Worm (Caenorhabditis elegans) whole organism, L4 larva: Measurements from ENCODE around the gene lgc-6.
A peak's percentile ranks its signal among the peaks of the same experiment; 100 is the strongest.

Experiments used
- D1046.2 ChIP-seq: fragments of 200-800 bp; sonication (Bioruptor generic); IDR thresholded peaks from 2 replicates; pipeline ENCODE4 v1.3.6; 2022; ENCODE audit warnings: missing genetic modification characterization, missing compliant biosample characterization
- F10B5.3 ChIP-seq: sonication (generic microtip); optimal IDR thresholded peaks from 2 replicates; lab custom pipeline; 2016; ENCODE audit warnings: mild to moderate bottlenecking, missing genetic modification characterization, missing compliant biosample characterization
- F26F4.8 ChIP-seq: fragments of 200-800 bp; sonication (Bioruptor generic); conservative IDR thresholded peaks from 2 replicates; pipeline ENCODE4 v1.3.6; 2022; ENCODE audit warnings: missing genetic modification characterization, missing compliant biosample characterization
- F37D6.2 ChIP-seq: sonication (generic microtip); optimal IDR thresholded peaks from 2 replicates; lab custom pipeline; 2016; ENCODE audit warnings: mild to moderate bottlenecking, missing genetic modification characterization, missing compliant biosample characterization
- F44E2.7 ChIP-seq: fragments of 200-800 bp; sonication (Bioruptor generic); IDR thresholded peaks from 2 replicates; pipeline ENCODE4 v2.1.2; 2022; ENCODE audit warnings: missing genetic modification characterization, missing compliant biosample characterization
- Y105C5A.15 ChIP-seq: fragments of 200-800 bp; sonication (Bioruptor generic); IDR thresholded peaks from 2 replicates; pipeline ENCODE4 v1.3.6; 2022; ENCODE audit warnings: missing genetic modification characterization, missing compliant biosample characterization
- Y5F2A.4 ChIP-seq: fragments of 200-800 bp; sonication (Bioruptor generic); optimal IDR thresholded peaks from 2 replicates; lab custom pipeline; 2018; ENCODE audit warnings: mild to moderate bottlenecking, missing genetic modification characterization, missing compliant biosample characterization
- Y75B8A.6 ChIP-seq: fragments of 200-800 bp; sonication (Bioruptor generic); IDR thresholded peaks from 2 replicates; pipeline ENCODE4 v1.3.6; 2022; ENCODE audit warnings: missing genetic modification reagents, missing genetic modification characterization, missing compliant biosample characterization
- aly-2 ChIP-seq: sonication (generic microtip); optimal IDR thresholded peaks from 2 replicates; lab custom pipeline; 2018; ENCODE audit warnings: missing biosample characterization, missing genetic modification characterization
- attf-4 ChIP-seq: sonication (generic microtip); optimal IDR thresholded peaks from 3 replicates; lab custom pipeline; 2017; ENCODE audit warnings: missing biosample characterization, missing genetic modification characterization
- ceh-28 ChIP-seq: fragments of 150-350 bp; optimal IDR thresholded peaks from 2 replicates; lab custom pipeline; 2014; ENCODE audit warnings: missing biosample characterization, missing genetic modification reagents, missing genetic modification characterization
- ceh-32 ChIP-seq: sonication (generic microtip); optimal IDR thresholded peaks from 2 replicates; lab custom pipeline; 2016; ENCODE audit warnings: mild to moderate bottlenecking, missing genetic modification characterization, missing compliant biosample characterization; ENCODE audit not compliant: poor library complexity
- ceh-44 ChIP-seq: fragments of 200-800 bp; sonication (Bioruptor generic); IDR thresholded peaks from 2 replicates; pipeline ENCODE4 v1.3.6; 2022; ENCODE audit warnings: missing genetic modification reagents, missing genetic modification characterization, missing compliant biosample characterization
- ceh-62 ChIP-seq: sonication (generic microtip); optimal IDR thresholded peaks from 2 replicates; lab custom pipeline; 2017; ENCODE audit warnings: missing biosample characterization, missing genetic modification characterization
- ceh-82 ChIP-seq: sonication (generic microtip); optimal IDR thresholded peaks from 2 replicates; lab custom pipeline; 2017; ENCODE audit warnings: missing biosample characterization, missing genetic modification characterization
- ctbp-1 ChIP-seq: fragments of 200-800 bp; sonication (Bioruptor generic); IDR thresholded peaks from 2 replicates; pipeline ENCODE4 v1.3.6; 2022; ENCODE audit warnings: missing genetic modification reagents, missing genetic modification characterization, missing compliant biosample characterization
- daf-12 ChIP-seq: fragments of 150-350 bp; optimal IDR thresholded peaks from 2 replicates; lab custom pipeline; 2014; ENCODE audit warnings: missing biosample characterization, missing genetic modification reagents, missing genetic modification characterization
- daf-8 ChIP-seq: fragments of 200-800 bp; sonication (Bioruptor generic); IDR thresholded peaks from 2 replicates; pipeline ENCODE4 v1.3.6; 2022; ENCODE audit warnings: missing genetic modification characterization, missing compliant biosample characterization
- dmd-9 ChIP-seq: fragments of 200-800 bp; sonication (Bioruptor generic); IDR thresholded peaks from 2 replicates; pipeline ENCODE4 v1.3.6; 2022; ENCODE audit warnings: missing genetic modification reagents, missing genetic modification characterization, missing compliant biosample characterization
- egl-43 ChIP-seq: fragments of 200-800 bp; sonication (Bioruptor generic); IDR thresholded peaks from 2 replicates; pipeline ENCODE4 v1.3.6; 2022; ENCODE audit warnings: missing genetic modification reagents, missing genetic modification characterization, missing compliant biosample characterization
- fos-1 ChIP-seq: fragments of 150-350 bp; optimal IDR thresholded peaks from 2 replicates; lab custom pipeline; 2014; ENCODE audit warnings: missing biosample characterization, missing genetic modification characterization
- gei-8 ChIP-seq: fragments of 200-800 bp; sonication (Bioruptor generic); optimal IDR thresholded peaks from 2 replicates; lab custom pipeline; 2018; ENCODE audit warnings: mild to moderate bottlenecking, missing genetic modification characterization, missing compliant biosample characterization
- hlh-11 ChIP-seq: fragments of 200-800 bp; sonication (Bioruptor generic); optimal IDR thresholded peaks from 2 replicates; lab custom pipeline; 2018; ENCODE audit warnings: mild to moderate bottlenecking, missing genetic modification characterization, missing compliant biosample characterization
- hmg-1.1 ChIP-seq: fragments of 200-800 bp; sonication (Bioruptor generic); IDR thresholded peaks from 2 replicates; pipeline ENCODE4 v1.3.6; 2022; ENCODE audit warnings: missing genetic modification reagents, missing genetic modification characterization, missing compliant biosample characterization
- jun-1 ChIP-seq: fragments of 150-350 bp; optimal IDR thresholded peaks from 2 replicates; lab custom pipeline; 2014; ENCODE audit warnings: missing biosample characterization, missing genetic modification reagents, missing genetic modification characterization
- lim-7 ChIP-seq: fragments of 200-800 bp; sonication (Bioruptor generic); IDR thresholded peaks from 2 replicates; pipeline ENCODE4 v1.3.6; 2022; ENCODE audit warnings: missing genetic modification characterization, missing compliant biosample characterization
- lin-1 ChIP-seq: fragments of 200-800 bp; sonication (Bioruptor generic); IDR thresholded peaks from 2 replicates; pipeline ENCODE4 v1.3.6; 2022; ENCODE audit warnings: missing genetic modification reagents, missing genetic modification characterization, missing compliant biosample characterization
- lin-13 ChIP-seq: fragments of 150-350 bp; optimal IDR thresholded peaks from 2 replicates; lab custom pipeline; 2014; ENCODE audit warnings: missing biosample characterization, missing genetic modification reagents, missing genetic modification characterization
- lin-39 ChIP-seq: fragments of 150-350 bp; optimal IDR thresholded peaks from 2 replicates; lab custom pipeline; 2014; ENCODE audit warnings: missing biosample characterization, missing genetic modification reagents, missing genetic modification characterization
- lsy-2 ChIP-seq, 2 experiments: fragments of 150-350 bp in 1 of 2; sonication (generic microtip) in 1 of 2; optimal IDR thresholded peaks; 2 replicates each; lab custom pipeline; 2014 to 2017; ENCODE audit warnings: missing biosample characterization in 2 of 2, missing genetic modification characterization in 2 of 2
- mdt-29 ChIP-seq: fragments of 200-800 bp; sonication (Bioruptor generic); IDR thresholded peaks from 2 replicates; pipeline ENCODE4 v1.3.6; 2022; ENCODE audit warnings: missing genetic modification reagents, missing genetic modification characterization, missing compliant biosample characterization
- mxl-3 ChIP-seq: fragments of 200-800 bp; sonication (Bioruptor generic); optimal IDR thresholded peaks from 2 replicates; lab custom pipeline; 2018; ENCODE audit warnings: mild to moderate bottlenecking, missing genetic modification characterization, missing compliant biosample characterization
- nhr-102 ChIP-seq: sonication (generic microtip); optimal IDR thresholded peaks from 2 replicates; lab custom pipeline; 2016; ENCODE audit warnings: mild to moderate bottlenecking, missing genetic modification characterization, moderate library complexity, missing compliant biosample characterization
- nhr-111 ChIP-seq: fragments of 200-800 bp; sonication (Bioruptor generic); optimal IDR thresholded peaks from 2 replicates; lab custom pipeline; 2018; ENCODE audit warnings: mild to moderate bottlenecking, missing genetic modification characterization, missing compliant biosample characterization
- nhr-237 ChIP-seq: sonication (generic microtip); optimal IDR thresholded peaks from 2 replicates; lab custom pipeline; 2017; ENCODE audit warnings: missing biosample characterization, missing genetic modification characterization
- nhr-41 ChIP-seq: fragments of 200-800 bp; sonication (Bioruptor generic); IDR thresholded peaks from 2 replicates; pipeline ENCODE4 v1.3.6; 2022; ENCODE audit warnings: missing genetic modification reagents, missing genetic modification characterization, missing compliant biosample characterization
- nhr-48 ChIP-seq: sonication (generic microtip); optimal IDR thresholded peaks from 2 replicates; lab custom pipeline; 2016; ENCODE audit warnings: mild to moderate bottlenecking, missing genetic modification characterization, missing compliant biosample characterization
- nhr-6 ChIP-seq: fragments of 150-350 bp; optimal IDR thresholded peaks from 2 replicates; lab custom pipeline; 2014; ENCODE audit warnings: missing biosample characterization, missing genetic modification characterization
- php-3 ChIP-seq: fragments of 200-800 bp; sonication (Bioruptor generic); IDR thresholded peaks from 2 replicates; pipeline ENCODE4 v1.3.6; 2022; ENCODE audit warnings: missing genetic modification reagents, missing genetic modification characterization, missing compliant biosample characterization
- pqm-1 ChIP-seq: sonication (generic microtip); optimal IDR thresholded peaks from 2 replicates; lab custom pipeline; 2017; ENCODE audit warnings: missing biosample characterization, missing genetic modification characterization
- rbr-2 ChIP-seq: sonication (generic microtip); optimal IDR thresholded peaks from 2 replicates; lab custom pipeline; 2016; ENCODE audit warnings: missing genotype, missing genetic modification characterization, missing compliant biosample characterization
- saeg-2 ChIP-seq: fragments of 200-800 bp; sonication (Bioruptor generic); IDR thresholded peaks from 2 replicates; pipeline ENCODE4 v1.3.6; 2022; ENCODE audit warnings: missing genetic modification reagents, missing genetic modification characterization, missing compliant biosample characterization
- sdz-12 ChIP-seq: fragments of 200-800 bp; sonication (Bioruptor generic); optimal IDR thresholded peaks from 2 replicates; lab custom pipeline; 2018; ENCODE audit warnings: mild to moderate bottlenecking, missing genetic modification characterization, missing compliant biosample characterization
- snpc-1.2 ChIP-seq: fragments of 200-800 bp; sonication (Bioruptor generic); IDR thresholded peaks from 2 replicates; pipeline ENCODE4 v1.3.6; 2022; ENCODE audit warnings: missing genetic modification reagents, missing genetic modification characterization, missing compliant biosample characterization
- tag-97 ChIP-seq: fragments of 200-800 bp; sonication (Bioruptor generic); IDR thresholded peaks from 2 replicates; pipeline ENCODE4 v1.3.6; 2022; ENCODE audit warnings: missing genetic modification characterization, missing compliant biosample characterization
- unc-130 ChIP-seq: sonication (generic microtip); optimal IDR thresholded peaks from 2 replicates; lab custom pipeline; 2016; ENCODE audit warnings: missing genetic modification reagents, missing genetic modification characterization, missing compliant biosample characterization
- unc-39 ChIP-seq: sonication (generic microtip); optimal IDR thresholded peaks from 2 replicates; lab custom pipeline; 2017; ENCODE audit warnings: missing biosample characterization, missing genetic modification characterization
- vab-7 ChIP-seq: fragments of 200-800 bp; sonication (Bioruptor generic); IDR thresholded peaks from 2 replicates; pipeline ENCODE4 v1.3.6; 2022; ENCODE audit warnings: missing genetic modification reagents, missing genetic modification characterization, missing compliant biosample characterization
- zfp-2 ChIP-seq: sonication (generic microtip); optimal IDR thresholded peaks from 2 replicates; lab custom pipeline; 2016; ENCODE audit warnings: mild to moderate bottlenecking, missing genetic modification characterization, missing compliant biosample characterization
- zfp-3 ChIP-seq: fragments of 200-800 bp; sonication (Bioruptor generic); conservative IDR thresholded peaks from 2 replicates; pipeline ENCODE4 v1.3.6; 2022; ENCODE audit warnings: missing genetic modification reagents, missing genetic modification characterization, missing compliant biosample characterization
- zip-11 ChIP-seq: fragments of 200-800 bp; sonication (Bioruptor generic); IDR thresholded peaks from 2 replicates; pipeline ENCODE4 v1.3.6; 2022; ENCODE audit warnings: missing genetic modification characterization, missing compliant biosample characterization
- zip-2 ChIP-seq: fragments of 150-350 bp; optimal IDR thresholded peaks from 2 replicates; lab custom pipeline; 2014; ENCODE audit warnings: missing biosample characterization, missing genetic modification characterization

The lgc-6 gene

ce11 chrIV:8375381-8375780, 35.6 kb downstream of the lgc-6 start (continued):
- TF ChIP-seq F44E2.7 (GFP tag; lab: Robert Waterston, UW): no peak
- TF ChIP-seq F26F4.8 (GFP tag; lab: Robert Waterston, UW): peak; percentile 60; the same call in 1 of the 2 replicates
- TF ChIP-seq ctbp-1: peak; percentile 77; the same call in 1 of the 2 replicates
- no peak for TF ChIP-seq nhr-111
- TF ChIP-seq F37D6.2 (tag; lab: Kevin White, UChicago): peak; percentile 45
- peak; percentile 67 for TF ChIP-seq hlh-11 (tag; lab: Kevin White, UChicago)
- no peak for TF ChIP-seq saeg-2
- peak; percentile 83 for TF ChIP-seq mdt-29 (GFP tag; lab: Robert Waterston, UW)
- peak; percentile 88 for TF ChIP-seq hmg-1.1 (GFP tag; lab: Robert Waterston, UW)
- no peak for TF ChIP-seq ceh-62 (tag; lab: Kevin White, UChicago)
- peak; percentile 71 for TF ChIP-seq lin-13 (GFP tag; lab: Kevin White, UChicago)
- 0 out of 2 replicates have a peak, but pooled peaks have one; percentile 54 for TF ChIP-seq php-3 (GFP tag; lab: Robert Waterston, UW)
- peak; percentile 14 for TF ChIP-seq nhr-6
- TF ChIP-seq jun-1: peak; percentile 50
- TF ChIP-seq aly-2: no peak
- peak; percentile 83 for TF ChIP-seq Y105C5A.15 (GFP tag; lab: Robert Waterston, UW)
- peak; percentile 61 for TF ChIP-seq nhr-102 (tag; lab: Kevin White, UChicago)
- peak; percentile 79 for TF ChIP-seq rbr-2 (tag; lab: Kevin White, UChicago)
- TF ChIP-seq nhr-41 (GFP tag; lab: Robert Waterston, UW): peak; percentile 21; the same call in 1 of the 2 replicates
- peak; percentile 61; the same call in 1 of the 2 replicates for TF ChIP-seq D1046.2 (GFP tag; lab: Robert Waterston, UW)
- no peak for TF ChIP-seq F10B5.3 (tag; lab: Kevin White, UChicago)
- no peak for TF ChIP-seq nhr-237 (tag; lab: Kevin White, UChicago)
- peak; percentile 46 for TF ChIP-seq nhr-48
- TF ChIP-seq gei-8 (GFP tag; lab: Kevin White, UChicago): peak; percentile 29
- no peak for TF ChIP-seq daf-12 (tag; lab: Kevin White, UChicago)
- peak; percentile 62; the same call in 1 of the 2 replicates for TF ChIP-seq zfp-3
- TF ChIP-seq Y5F2A.4: peak; percentile 62
- peak; percentile 54; the same call in 1 of the 2 replicates for TF ChIP-seq zip-11
- TF ChIP-seq daf-8: no peak
- peak in 1 of 2 experiments; percentile 4 for TF ChIP-seq lsy-2 (tag; optimal IDR thresholded peaks at IDR 0.05; lab: Kevin White, UChicago)
- peak; percentile 68; the same call in 1 of the 2 replicates for TF ChIP-seq dmd-9 (GFP tag; lab: Robert Waterston, UW)
- TF ChIP-seq snpc-1.2: peak; percentile 85
- 0 out of 2 replicates have a peak, but pooled peaks have one; percentile 73 for TF ChIP-seq Y75B8A.6 (GFP tag; lab: Robert Waterston, UW)
- TF ChIP-seq pqm-1: peak; percentile 60
- TF ChIP-seq zip-2 (tag; lab: Kevin White, UChicago): peak; percentile 13
- TF ChIP-seq attf-4 (tag; lab: Kevin White, UChicago): no peak
- TF ChIP-seq unc-39 (tag; lab: Kevin White, UChicago): no peak
- TF ChIP-seq egl-43: peak; percentile 84
- no peak for TF ChIP-seq lin-39 (tag; lab: Kevin White, UChicago)
- TF ChIP-seq mxl-3 (GFP tag; lab: Kevin White, UChicago): peak; percentile 45
- TF ChIP-seq zfp-2 (tag; lab: Kevin White, UChicago): peak; percentile 21
- TF ChIP-seq tag-97 (GFP tag; lab: Robert Waterston, UW): no peak
- TF ChIP-seq ceh-44 (GFP tag; lab: Robert Waterston, UW): 0 out of 2 replicates have a peak, but pooled peaks have one; percentile 47
- TF ChIP-seq ceh-82 (tag; lab: Kevin White, UChicago): no peak
- peak; percentile 76 for TF ChIP-seq lim-7 (GFP tag; lab: Robert Waterston, UW)
- TF ChIP-seq vab-7: peak; percentile 74
- TF ChIP-seq ceh-32 (tag; lab: Kevin White, UChicago): no peak
- no peak for TF ChIP-seq ceh-28 (tag; lab: Kevin White, UChicago)
- TF ChIP-seq fos-1 (tag; lab: Kevin White, UChicago): no peak
- no peak for TF ChIP-seq sdz-12
- peak; percentile 71 for TF ChIP-seq unc-130
- 0 out of 2 replicates have a peak, but pooled peaks have one; percentile 49 for TF ChIP-seq lin-1 (GFP tag; lab: Robert Waterston, UW)
